Fruit fly (Drosophila melanogaster) Kc167 (cell line): ENCODE measurements around the gene CG32052.

Experiments used
- Myc ChIP-seq: fragments of >200 bp; optimal IDR thresholded peaks from 2 replicates; lab custom pipeline; 2017; ENCODE audit warnings: missing external identifiers
- Sin3A ChIP-seq: fragments of >200 bp; optimal IDR thresholded peaks from 2 replicates; lab custom pipeline; 2018; ENCODE audit warnings: missing external identifiers
- h ChIP-seq: fragments of >200 bp; optimal IDR thresholded peaks from 3 replicates; lab custom pipeline; 2018; ENCODE audit warnings: missing external identifiers
- insv ChIP-seq: fragments of >200 bp; optimal IDR thresholded peaks from 3 replicates; lab custom pipeline; 2018; ENCODE audit warnings: missing external identifiers

DNA sequence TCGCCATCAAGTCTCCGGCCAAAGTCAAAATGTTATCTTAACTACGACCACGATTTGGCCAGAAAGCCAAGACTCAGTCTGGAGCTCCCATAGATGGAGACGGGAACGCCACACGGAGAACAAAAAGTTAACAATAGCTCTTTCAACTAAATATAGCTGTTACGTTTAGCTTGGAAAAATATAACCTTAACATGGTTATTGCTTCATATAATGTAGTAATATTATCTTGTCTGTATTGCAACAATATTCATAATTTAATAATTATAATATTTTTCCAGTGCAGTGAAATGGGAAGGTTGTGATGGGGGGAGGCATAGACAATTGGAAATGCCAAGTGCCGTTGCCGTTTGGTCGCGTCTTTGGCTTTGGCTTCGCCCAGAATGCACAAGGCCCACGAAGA lies 41.5 kb upstream of the CG32052 start:
- TF ChIP-seq h (no peak), insv (no peak), Sin3A (lab: Kevin White, UChicago) (no peak), Myc (lab: Kevin White, UChicago) (no peak)
